Worm (Caenorhabditis elegans) whole organism, young adult: ENCODE measurements around the gene D1044.4.

Experiments
- Y67H2A.10 ChIP-seq: fragments of 200-800 bp; sonication (Bioruptor generic); conservative IDR thresholded peaks from 2 replicates; pipeline ENCODE4 v1.3.6; 2022; ENCODE audit warnings: missing genetic modification reagents, missing genetic modification characterization, missing compliant biosample characterization
- dpl-1 ChIP-seq: fragments of 150-350 bp; optimal IDR thresholded peaks from 2 replicates; lab custom pipeline; 2014; ENCODE audit warnings: missing biosample characterization, missing genetic modification reagents, missing genetic modification characterization
- him-1 ChIP-seq: sonication (generic microtip); optimal IDR thresholded peaks from 2 replicates; lab custom pipeline; 2016; ENCODE audit warnings: missing genotype, missing genetic modification reagents, missing genetic modification characterization, missing compliant biosample characterization
- hmg-1.2 ChIP-seq: fragments of 200-800 bp; sonication (Bioruptor generic); IDR thresholded peaks from 2 replicates; pipeline ENCODE4 v1.3.6; 2022; ENCODE audit warnings: missing genetic modification reagents, missing genetic modification characterization, missing compliant biosample characterization
- mxl-1 ChIP-seq: sonication (generic microtip); optimal IDR thresholded peaks from 2 replicates; lab custom pipeline; 2016; ENCODE audit warnings: missing genetic modification characterization, missing compliant biosample characterization
- ztf-22 ChIP-seq: fragments of 200-800 bp; sonication (Bioruptor generic); optimal IDR thresholded peaks from 2 replicates; lab custom pipeline; 2018; ENCODE audit warnings: mild to moderate bottlenecking, missing genetic modification characterization, moderate library complexity, missing compliant biosample characterization

DNA sequence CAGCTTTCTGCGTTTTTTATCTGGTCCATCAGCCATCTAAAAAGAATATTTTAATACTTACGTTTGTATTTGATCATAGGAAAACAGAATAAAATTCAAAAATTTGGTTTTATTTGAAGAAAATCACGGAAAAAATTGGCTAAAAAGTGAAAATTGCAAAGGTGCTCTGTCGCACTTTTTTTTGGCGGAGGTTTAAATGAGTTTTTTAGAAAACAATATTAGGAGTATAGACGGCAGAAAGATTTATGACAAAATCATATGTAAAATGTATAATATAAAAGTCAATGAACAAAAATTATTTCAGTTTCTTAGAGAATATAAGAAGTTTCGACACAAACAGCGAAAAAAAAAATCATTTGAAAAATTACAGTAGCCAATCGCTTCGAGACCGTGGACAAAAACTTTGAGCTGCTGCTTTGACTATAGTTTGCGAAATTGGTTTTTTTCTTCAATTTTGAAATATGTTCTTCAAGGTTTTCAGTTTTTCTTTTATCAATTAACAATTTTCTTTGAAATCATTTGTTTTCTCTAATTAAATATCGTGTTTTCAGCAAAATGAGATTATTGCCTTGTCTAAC is 38.0 kb downstream of the D1044.4 start, which contains the start of the genes R02F2.7 and R02F2.4:
- no peak for TF ChIP-seq ztf-22
- TF ChIP-seq hmg-1.2: no peak
- TF ChIP-seq mxl-1 (tag; lab: Kevin White, UChicago): no peak
- no peak for TF ChIP-seq dpl-1 (GFP tag; lab: Kevin White, UChicago)
- TF ChIP-seq him-1 (tag; lab: Kevin White, UChicago): no peak
- no peak for TF ChIP-seq Y67H2A.10 (GFP tag; lab: Robert Waterston, UW)
